Fruit fly (Drosophila melanogaster) whole organism, embryonic: Measurements from ENCODE around the gene CG43179.

Experiments used
- ATbp ChIP-seq: fragments of 200-800 bp; sonication (Bioruptor generic); optimal IDR thresholded peaks from 2 replicates; lab custom pipeline; 2017; ENCODE audit warnings: missing biosample characterization, mild to moderate bottlenecking, missing genetic modification characterization, missing genetic modification reagents
- Abd-B ChIP-seq: fragments of 200-800 bp; sonication (Bioruptor generic); optimal IDR thresholded peaks from 2 replicates; lab custom pipeline; 2018; ENCODE audit warnings: missing biosample characterization, mild to moderate bottlenecking, missing genetic modification characterization, moderate library complexity
- CG10274 ChIP-seq: fragments of 200-800 bp; sonication (Bioruptor generic); optimal IDR thresholded peaks from 3 replicates; lab custom pipeline; 2017; ENCODE audit warnings: missing biosample characterization, mild to moderate bottlenecking, missing genetic modification characterization
- CG11695 ChIP-seq: fragments of 200-800 bp; sonication (Bioruptor generic); IDR thresholded peaks from 3 replicates; pipeline ENCODE4 v1.3.6; 2022; ENCODE audit warnings: missing biosample characterization, missing genetic modification characterization
- CG15601 ChIP-seq: fragments of 200-800 bp; sonication (Bioruptor generic); optimal IDR thresholded peaks from 3 replicates; lab custom pipeline; 2019; ENCODE audit warnings: missing biosample characterization, mild to moderate bottlenecking, missing genetic modification characterization, moderate library complexity
- CG1602 ChIP-seq: fragments of 200-800 bp; sonication (Bioruptor generic); optimal IDR thresholded peaks from 3 replicates; lab custom pipeline; 2016; ENCODE audit warnings: missing biosample characterization, missing genetic modification characterization
- CG17912 ChIP-seq: fragments of 200-800 bp; sonication (Bioruptor generic); optimal IDR thresholded peaks from 2 replicates; lab custom pipeline; 2018; ENCODE audit warnings: missing biosample characterization, mild to moderate bottlenecking, missing genetic modification characterization
- CG18599 ChIP-seq: fragments of 200-800 bp; sonication (Bioruptor generic); optimal IDR thresholded peaks from 3 replicates; lab custom pipeline; 2017; ENCODE audit warnings: missing biosample characterization, missing genetic modification characterization, mild to moderate bottlenecking, moderate library complexity, missing genetic modification reagents
- CG18764 ChIP-seq: fragments of 200-800 bp; sonication (Bioruptor generic); optimal IDR thresholded peaks from 3 replicates; lab custom pipeline; 2016; ENCODE audit warnings: missing biosample characterization, missing genetic modification characterization
- CG30020 ChIP-seq: fragments of 200-800 bp; optimal IDR thresholded peaks from 2 replicates; lab custom pipeline; 2019; ENCODE audit warnings: missing biosample characterization, mild to moderate bottlenecking, missing genetic modification characterization, moderate library complexity
- CG31441 ChIP-seq: fragments of 200-800 bp; sonication (Bioruptor generic); IDR thresholded peaks from 2 replicates; pipeline ENCODE4 v1.3.6; 2022; ENCODE audit warnings: missing biosample characterization, missing genetic modification characterization
- CG34422 ChIP-seq: fragments of 200-800 bp; sonication (Bioruptor generic); IDR thresholded peaks from 3 replicates; pipeline ENCODE4 v1.3.6; 2022; ENCODE audit warnings: missing biosample characterization, missing genetic modification characterization
- CG6813 ChIP-seq: fragments of 200-800 bp; sonication (Bioruptor generic); optimal IDR thresholded peaks from 2 replicates; lab custom pipeline; 2017; ENCODE audit warnings: missing biosample characterization, missing genetic modification characterization, mild to moderate bottlenecking, moderate library complexity, missing genetic modification reagents
- CG7271 ChIP-seq: fragments of 200-800 bp; sonication (Bioruptor generic); optimal IDR thresholded peaks from 2 replicates; lab custom pipeline; 2018; ENCODE audit warnings: missing biosample characterization, mild to moderate bottlenecking, missing genetic modification characterization, moderate library complexity
- CG7357 ChIP-seq: fragments of 200-800 bp; sonication (Bioruptor generic); IDR thresholded peaks from 3 replicates; pipeline ENCODE4 v1.3.6; 2022; ENCODE audit warnings: missing biosample characterization, missing genetic modification characterization
- CG9437 ChIP-seq: fragments of 200-800 bp; sonication (Bioruptor generic); optimal IDR thresholded peaks from 2 replicates; lab custom pipeline; 2018; ENCODE audit warnings: missing biosample characterization, mild to moderate bottlenecking, missing genetic modification characterization
- CG9727 ChIP-seq: fragments of 200-800 bp; sonication (Bioruptor generic); optimal IDR thresholded peaks from 3 replicates; lab custom pipeline; 2017; ENCODE audit warnings: missing biosample characterization, mild to moderate bottlenecking, missing genetic modification characterization
- CG9817 ChIP-seq: fragments of 200-800 bp; sonication (Bioruptor generic); optimal IDR thresholded peaks from 2 replicates; lab custom pipeline; 2018; ENCODE audit warnings: missing biosample characterization, mild to moderate bottlenecking, missing genetic modification characterization, moderate library complexity
- D19B ChIP-seq: fragments of 200-800 bp; sonication (Bioruptor generic); optimal IDR thresholded peaks from 2 replicates; lab custom pipeline; 2017; ENCODE audit warnings: missing biosample characterization, mild to moderate bottlenecking, missing genetic modification characterization
- Dad ChIP-seq: fragments of 200-800 bp; sonication (Bioruptor generic); optimal IDR thresholded peaks from 3 replicates; lab custom pipeline; 2016; ENCODE audit warnings: missing biosample characterization, missing genetic modification characterization
- Dll ChIP-seq: fragments of 200-800 bp; sonication (Bioruptor generic); IDR thresholded peaks from 4 replicates; pipeline ENCODE4 v1.3.6; 2022; ENCODE audit warnings: missing biosample characterization, missing genetic modification characterization; ENCODE audit not compliant: partially characterized antibody
- Doc3 ChIP-seq: fragments of 200-800 bp; sonication (Bioruptor generic); IDR thresholded peaks from 3 replicates; pipeline ENCODE4 v1.3.6; 2022; ENCODE audit warnings: missing biosample characterization, missing genetic modification characterization; ENCODE audit not compliant: partially characterized antibody
- Dref ChIP-seq: fragments of 200-800 bp; sonication (Bioruptor generic); IDR thresholded peaks from 2 replicates; pipeline ENCODE4 v1.3.6; 2022; ENCODE audit warnings: missing biosample characterization, missing genetic modification characterization
- Ets97D ChIP-seq: fragments of 200-800 bp; sonication (Bioruptor generic); optimal IDR thresholded peaks from 3 replicates; lab custom pipeline; 2016; ENCODE audit warnings: missing biosample characterization, missing genetic modification characterization
- GATAe ChIP-seq: fragments of 200-800 bp; sonication (Bioruptor generic); conservative IDR thresholded peaks from 2 replicates; pipeline ENCODE4 v1.3.6; 2022; ENCODE audit warnings: missing biosample characterization, missing genetic modification characterization
- Gug ChIP-seq: fragments of 200-800 bp; sonication (Bioruptor generic); IDR thresholded peaks from 4 replicates; pipeline ENCODE4 v1.3.6; 2022; ENCODE audit warnings: missing biosample characterization, missing genetic modification characterization
- H2.0 ChIP-seq: fragments of 200-800 bp; sonication (Bioruptor generic); IDR thresholded peaks from 2 replicates; pipeline ENCODE4 v1.3.6; 2022; ENCODE audit warnings: missing biosample characterization, missing genetic modification characterization
- HLH4C ChIP-seq: fragments of 200-800 bp; sonication (Bioruptor generic); IDR thresholded peaks from 3 replicates; pipeline ENCODE4 v1.3.6; 2022; ENCODE audit warnings: missing biosample characterization, missing genetic modification characterization; ENCODE audit not compliant: partially characterized antibody
- Max ChIP-seq: fragments of 200-800 bp; sonication (Bioruptor generic); optimal IDR thresholded peaks from 2 replicates; lab custom pipeline; 2016; ENCODE audit warnings: missing biosample characterization, mild to moderate bottlenecking, missing genetic modification characterization
- Mrtf ChIP-seq: fragments of 200-800 bp; sonication (Bioruptor generic); IDR thresholded peaks from 3 replicates; pipeline ENCODE4 v1.3.6; 2022; ENCODE audit warnings: missing biosample characterization, missing genetic modification characterization
- YL-1 ChIP-seq: fragments of 200-800 bp; sonication (Bioruptor generic); optimal IDR thresholded peaks from 3 replicates; lab custom pipeline; 2017; ENCODE audit warnings: missing biosample characterization, mild to moderate bottlenecking, missing genetic modification characterization
- ap ChIP-seq: fragments of 200-800 bp; sonication (Bioruptor generic); IDR thresholded peaks from 2 replicates; pipeline ENCODE4 v1.3.6; 2022; ENCODE audit warnings: missing biosample characterization, missing genetic modification characterization
- corto ChIP-seq: fragments of 200-800 bp; sonication (Bioruptor generic); optimal IDR thresholded peaks from 2 replicates; lab custom pipeline; 2016; ENCODE audit warnings: missing biosample characterization, mild to moderate bottlenecking, missing genetic modification characterization, moderate library complexity
- emc ChIP-seq: fragments of 200-800 bp; sonication (Bioruptor generic); optimal IDR thresholded peaks from 2 replicates; lab custom pipeline; 2016; ENCODE audit warnings: missing biosample characterization, missing genetic modification characterization
- gsb ChIP-seq: fragments of 200-800 bp; sonication (Bioruptor generic); IDR thresholded peaks from 2 replicates; pipeline ENCODE4 v1.3.6; 2022; ENCODE audit warnings: missing biosample characterization, missing genetic modification characterization
- jing ChIP-seq: fragments of 200-800 bp; sonication (Bioruptor generic); optimal IDR thresholded peaks from 2 replicates; lab custom pipeline; 2018; ENCODE audit warnings: missing biosample characterization, mild to moderate bottlenecking, missing genetic modification characterization
- kni ChIP-seq: fragments of 200-800 bp; sonication (Bioruptor generic); optimal IDR thresholded peaks from 3 replicates; lab custom pipeline; 2017; ENCODE audit warnings: mild to moderate bottlenecking, missing biosample characterization, missing genetic modification reagents, missing genetic modification characterization
- lola ChIP-seq, 3 experiments: fragments of >200 bp in 2 of 3; fragments of 200-800 bp in 1 of 3; sonication (Bioruptor generic) in 1 of 3; optimal IDR thresholded peaks; 2 replicates each; lab custom pipeline; 2017 to 2019; ENCODE audit warnings: missing biosample characterization in 3 of 3, missing genetic modification characterization in 3 of 3, mild to moderate bottlenecking in 1 of 3, moderate library complexity in 1 of 3
- mam ChIP-seq: fragments of 200-800 bp; sonication (Bioruptor generic); optimal IDR thresholded peaks from 3 replicates; lab custom pipeline; 2016; ENCODE audit warnings: missing biosample characterization, missing genetic modification characterization
- phol ChIP-seq: fragments of 200-800 bp; sonication (Bioruptor generic); optimal IDR thresholded peaks from 3 replicates; lab custom pipeline; 2018; ENCODE audit warnings: missing biosample characterization, mild to moderate bottlenecking, missing genetic modification characterization, moderate library complexity
- ro ChIP-seq: fragments of 200-800 bp; sonication (Bioruptor generic); IDR thresholded peaks from 2 replicates; pipeline ENCODE4 v1.3.6; 2022; ENCODE audit warnings: missing biosample characterization, missing genetic modification characterization
- seq ChIP-seq: fragments of 200-800 bp; sonication (Bioruptor generic); IDR thresholded peaks from 2 replicates; pipeline ENCODE4 v1.3.6; 2022; ENCODE audit warnings: missing biosample characterization, missing genetic modification characterization
- sna ChIP-seq: fragments of 200-800 bp; sonication (Bioruptor generic); IDR thresholded peaks from 2 replicates; pipeline ENCODE4 v1.3.6; 2022; ENCODE audit warnings: missing biosample characterization, missing genetic modification characterization; ENCODE audit not compliant: partially characterized antibody
- sqz ChIP-seq: fragments of 200-800 bp; sonication (Bioruptor generic); optimal IDR thresholded peaks from 3 replicates; lab custom pipeline; 2018; ENCODE audit warnings: missing biosample characterization, mild to moderate bottlenecking, missing genetic modification characterization
- stc ChIP-seq: fragments of 200-800 bp; sonication (Bioruptor generic); IDR thresholded peaks from 2 replicates; pipeline ENCODE4 v1.3.6; 2022; ENCODE audit warnings: missing biosample characterization, missing genetic modification characterization
- stwl ChIP-seq: fragments of 200-800 bp; sonication (Bioruptor generic); optimal IDR thresholded peaks from 3 replicates; lab custom pipeline; 2018; ENCODE audit warnings: missing biosample characterization, mild to moderate bottlenecking, missing genetic modification characterization, moderate library complexity
- tgo ChIP-seq: fragments of 200-800 bp; sonication (Bioruptor generic); IDR thresholded peaks from 3 replicates; pipeline ENCODE4 v1.3.6; 2022; ENCODE audit warnings: missing biosample characterization, missing genetic modification characterization
- tio ChIP-seq: fragments of 200-800 bp; sonication (Bioruptor generic); optimal IDR thresholded peaks from 2 replicates; lab custom pipeline; 2017; ENCODE audit warnings: missing biosample characterization, missing genetic modification characterization, inconsistent platforms
- twi ChIP-seq: fragments of 200-800 bp; optimal IDR thresholded peaks from 2 replicates; lab custom pipeline; 2019; ENCODE audit warnings: missing biosample characterization, mild to moderate bottlenecking, missing genetic modification characterization, moderate library complexity

Gene CG43179

DNA sequence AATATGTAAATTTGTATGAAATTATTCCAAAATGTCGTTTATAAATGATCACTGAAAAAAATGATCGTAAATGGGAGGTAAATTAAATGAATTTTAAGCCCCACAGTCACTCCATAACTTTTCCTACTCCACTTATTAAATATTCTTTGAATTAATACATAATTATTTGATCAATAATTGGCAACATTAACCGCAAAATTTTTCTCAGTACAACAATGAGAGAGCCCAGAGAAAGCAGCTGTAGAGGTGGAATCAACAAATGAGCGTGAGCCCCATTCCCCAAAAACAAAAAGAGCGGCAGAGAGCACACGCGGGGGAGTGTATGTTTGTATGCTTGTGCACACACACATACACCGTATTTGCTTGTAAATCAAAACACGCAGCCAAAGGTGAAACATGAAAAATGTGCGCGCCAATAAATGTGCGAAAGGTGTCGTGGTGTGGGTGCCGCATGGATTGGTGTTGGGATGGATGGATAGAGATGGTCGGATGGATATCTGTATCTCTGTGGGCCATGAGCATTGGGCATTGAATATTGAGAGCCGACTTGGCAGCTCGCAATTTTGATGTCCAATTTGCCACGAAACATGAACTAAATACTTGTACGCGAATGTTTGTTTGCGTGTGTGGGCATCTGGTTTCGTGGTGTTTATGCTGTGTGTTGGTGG, 28.0 kb downstream of the CG43179 start (continued):
- TF ChIP-seq Gug (GFP tag; lab: Robert Waterston, UW) (peak; percentile 95), Doc3 (GFP tag; lab: Robert Waterston, UW) (no peak), CG7271 (peak; percentile 87), phol (tag; lab: Kevin White, UChicago) (peak; percentile 98), GATAe (GFP tag; lab: Robert Waterston, UW) (no peak), CG9817 (tag; lab: Kevin White, UChicago) (peak; percentile 98), CG30020 (tag; lab: Kevin White, UChicago) (peak; percentile 86), Dad (peak; percentile 92), stwl (tag; lab: Kevin White, UChicago) (peak; percentile 46), CG18764 (peak; percentile 97), kni (GFP tag; lab: Kevin White, UChicago) (peak; percentile 93), CG31441 (GFP tag; lab: Robert Waterston, UW) (no peak), sna (GFP tag; lab: Robert Waterston, UW) (no peak), tio (GFP tag; lab: Kevin White, UChicago) (peak; percentile 98), H2.0 (GFP tag; lab: Robert Waterston, UW) (no peak), YL-1 (GFP tag; lab: Kevin White, UChicago) (peak; percentile 93), stc (GFP tag; lab: Robert Waterston, UW) (no peak), sqz (GFP tag; lab: Kevin White, UChicago) (peak; percentile 96), mam (GFP tag; lab: Kevin White, UChicago) (peak; percentile 95), gsb (GFP tag; lab: Robert Waterston, UW) (no peak), ATbp (peak; percentile 98), seq (GFP tag; lab: Robert Waterston, UW) (no peak), corto (peak; percentile 93), CG18599 (GFP tag; lab: Kevin White, UChicago) (peak; percentile 98), tgo (GFP tag; lab: Robert Waterston, UW) (no peak), CG11695 (GFP tag; lab: Robert Waterston, UW) (no peak), CG9437 (peak; percentile 95), Max (GFP tag; lab: Kevin White, UChicago) (peak; percentile 98), Abd-B (GFP tag; lab: Kevin White, UChicago) (peak; percentile 99), Dll (GFP tag; lab: Robert Waterston, UW) (no peak), Ets97D (peak; percentile 82), jing (GFP tag; lab: Kevin White, UChicago) (peak; percentile 98), CG10274 (GFP tag; lab: Kevin White, UChicago) (peak; percentile 91), Dref (no peak), CG15601 (tag; lab: Kevin White, UChicago) (peak; percentile 98), CG1602 (GFP tag; lab: Kevin White, UChicago) (peak; percentile 99), Mrtf (no peak), CG7357 (GFP tag; lab: Robert Waterston, UW) (peak; percentile 96), CG34422 (GFP tag; lab: Robert Waterston, UW) (no peak), ro (no peak), HLH4C (GFP tag; lab: Robert Waterston, UW) (no peak), CG6813 (GFP tag; lab: Kevin White, UChicago) (peak; percentile 98), emc (peak; percentile 89), twi (peak; percentile 94), CG9727 (GFP tag; lab: Kevin White, UChicago) (peak; percentile 99), CG17912 (GFP tag; lab: Kevin White, UChicago) (peak; percentile 93), ap (GFP tag; lab: Robert Waterston, UW) (no peak), D19B (GFP tag; lab: Kevin White, UChicago) (peak; percentile 95), lola (GFP tag; optimal IDR thresholded peaks at IDR 0.05; lab: Kevin White, UChicago) (peak in 2 of 3 experiments; percentile 48 to 97)
